Worm (Caenorhabditis elegans): Measurements from ENCODE around the gene nhr-271.

nhr-271 gene

DNA sequence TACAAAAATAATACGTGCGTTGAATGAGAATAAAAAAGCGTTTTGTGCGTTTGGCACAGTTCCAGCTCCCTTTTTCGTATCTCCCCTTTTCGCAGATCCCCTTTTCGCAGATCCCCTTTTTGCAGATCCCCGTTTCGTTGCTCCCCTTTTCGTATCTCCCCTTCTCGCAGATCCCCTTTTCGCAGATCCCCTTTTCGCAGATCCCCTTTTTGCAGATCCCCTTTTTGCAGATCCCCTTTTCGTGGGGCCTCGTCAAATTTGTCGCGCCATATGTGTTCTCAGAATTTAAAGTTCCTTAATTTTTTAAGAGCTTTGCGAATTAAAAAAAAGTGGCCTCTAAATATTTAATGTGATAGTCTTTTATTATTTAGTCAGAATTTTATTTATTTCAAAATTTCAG is 27.4 kb downstream of the nhr-271 start, which contains the start of gene Y32B12B.4 (continued):
- TF ChIP-seq ztf-16 (tag; optimal IDR thresholded peaks at IDR 0.05) (peak; percentile 60), ceh-19 (GFP tag; optimal IDR thresholded peaks at IDR 0.05) (peak; percentile 75), lin-11 (tag; optimal IDR thresholded peaks at IDR 0.05) (peak; percentile 18), C08G9.2 (tag; optimal IDR thresholded peaks at IDR 0.05) (peak; percentile 94), pat-9 (tag; optimal IDR thresholded peaks at IDR 0.05) (no peak), fkh-6 (tag; optimal IDR thresholded peaks at IDR 0.05) (peak; percentile 85), syd-9 (tag; optimal IDR thresholded peaks at IDR 0.05) (peak; percentile 70), ceh-48 (tag; optimal IDR thresholded peaks at IDR 0.05) (no peak), ahr-1 (tag; optimal IDR thresholded peaks at IDR 0.05) (peak; percentile 76), gmeb-2 (tag; optimal IDR thresholded peaks at IDR 0.05) (peak; percentile 38), ceh-18 (tag; optimal IDR thresholded peaks at IDR 0.05) (peak; percentile 56), ceh-31 (tag; optimal IDR thresholded peaks at IDR 0.05) (peak; percentile 98), tbx-7 (tag; optimal IDR thresholded peaks at IDR 0.05) (peak; percentile 99), pag-3 (tag; optimal IDR thresholded peaks at IDR 0.05; ENCODE audit: borderline replicate concordance) (peak; percentile 70), ceh-34 (tag; optimal IDR thresholded peaks at IDR 0.05) (peak; percentile 70), odd-2 (tag; optimal IDR thresholded peaks at IDR 0.05) (no peak), madf-2 (tag; optimal IDR thresholded peaks at IDR 0.05) (peak; percentile 3), zip-5 (tag; optimal IDR thresholded peaks at IDR 0.05) (peak; percentile 94), rnt-1 (tag; optimal IDR thresholded peaks at IDR 0.05) (peak; percentile 94), hlh-6 (tag; optimal IDR thresholded peaks at IDR 0.05) (peak; percentile 86), eyg-1 (tag; optimal IDR thresholded peaks at IDR 0.05) (no peak), che-1 (tag; optimal IDR thresholded peaks at IDR 0.05) (no peak), hlh-13 (GFP tag; optimal IDR thresholded peaks at IDR 0.05) (peak; percentile 13), pha-2 (tag; optimal IDR thresholded peaks at IDR 0.05) (no peak), T23F11.4 (GFP tag; optimal IDR thresholded peaks at IDR 0.05) (no peak), ets-4 (tag; optimal IDR thresholded peaks at IDR 0.05) (peak; percentile 82), ceh-2 (tag; optimal IDR thresholded peaks at IDR 0.05) (peak; percentile 97), pros-1 (tag; optimal IDR thresholded peaks at IDR 0.05) (no peak), ceh-6 (GFP tag; optimal IDR thresholded peaks at IDR 0.05) (peak; percentile 18), nhr-232 (tag; optimal IDR thresholded peaks at IDR 0.05) (no peak), npax-4 (tag; optimal IDR thresholded peaks at IDR 0.05) (no peak), unc-3 (GFP tag; conservative IDR thresholded peaks at IDR 0.05) (peak; percentile 44; the same call in 1 of the 2 replicates), unc-3 (tag; optimal IDR thresholded peaks at IDR 0.05) (peak; percentile 76), pha-4 (tag; optimal IDR thresholded peaks at IDR 0.05) (no peak), K02D7.2 (tag; optimal IDR thresholded peaks at IDR 0.05) (peak; percentile 45)

DNA sequence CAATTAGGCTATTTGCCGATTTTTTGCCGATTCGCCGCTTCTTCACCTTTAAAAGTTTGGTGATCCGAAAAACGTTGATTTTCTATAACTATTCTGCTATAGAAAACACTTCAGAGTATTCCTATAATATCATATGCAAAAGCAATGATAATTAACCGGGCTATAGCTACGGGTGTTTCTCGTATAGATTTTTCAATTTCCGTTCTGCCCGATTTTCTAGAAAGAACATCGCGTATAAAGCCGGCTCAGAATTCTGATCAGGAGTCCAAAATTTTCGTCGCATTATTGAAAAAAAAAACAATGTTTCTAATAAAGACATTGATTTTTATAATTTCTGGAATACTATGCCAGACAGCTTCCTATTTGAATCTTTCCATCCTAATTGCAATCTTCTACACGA is 29.6 kb downstream of the nhr-271 start, which contains the start of gene srbc-65:
Gene srbc-65 (plus strand): TSS at position 301 of the 400 bp plus-strand sequence.
- no peak for TF ChIP-seq dmd-4 (tag; optimal IDR thresholded peaks at IDR 0.05; ENCODE audit: borderline replicate concordance)
- TF ChIP-seq ceh-34 (tag; optimal IDR thresholded peaks at IDR 0.05) = no peak
- TF ChIP-seq pat-9 (tag; optimal IDR thresholded peaks at IDR 0.05) = no peak
- no peak for TF ChIP-seq pag-3 (tag; optimal IDR thresholded peaks at IDR 0.05; ENCODE audit: borderline replicate concordance)
- no peak for TF ChIP-seq dve-1 (tag; optimal IDR thresholded peaks at IDR 0.05)
- TF ChIP-seq pros-1 (tag; optimal IDR thresholded peaks at IDR 0.05) = no peak
- TF ChIP-seq fax-1 (tag; optimal IDR thresholded peaks at IDR 0.05) = no peak
- TF ChIP-seq ceh-45 (GFP tag; IDR thresholded peaks at IDR 0.05) = no peak
- no peak for TF ChIP-seq pax-1 (tag; optimal IDR thresholded peaks at IDR 0.05)
- TF ChIP-seq ceh-2 (tag; optimal IDR thresholded peaks at IDR 0.05) = no peak
- no peak for TF ChIP-seq ceh-48 (tag; optimal IDR thresholded peaks at IDR 0.05)
- no peak for TF ChIP-seq C08G9.2 (tag; optimal IDR thresholded peaks at IDR 0.05)
- no peak for TF ChIP-seq ceh-22 (tag; optimal IDR thresholded peaks at IDR 0.05)
- no peak for TF ChIP-seq syd-9 (tag; optimal IDR thresholded peaks at IDR 0.05)
- no peak for TF ChIP-seq pha-4 (tag; optimal IDR thresholded peaks at IDR 0.05)
- no peak for TF ChIP-seq ceh-14 (tag; optimal IDR thresholded peaks at IDR 0.05)
- no peak for TF ChIP-seq pqm-1 (tag; optimal IDR thresholded peaks at IDR 0.05)
- no peak for TF ChIP-seq zip-5 (tag; optimal IDR thresholded peaks at IDR 0.05)
